Fruit fly (Drosophila melanogaster) whole organism, embryonic: Measurements from ENCODE around the gene MESR6.

Experiments used
- Ada2b ChIP-seq: fragments of 200-800 bp; sonication (Bioruptor generic); IDR thresholded peaks from 2 replicates; pipeline ENCODE4 v1.3.6; 2022; ENCODE audit warnings: missing biosample characterization, missing genetic modification characterization
- Adf1 ChIP-seq: fragments of 200-800 bp; sonication (Bioruptor generic); IDR thresholded peaks from 2 replicates; pipeline ENCODE4 v1.3.6; 2022; ENCODE audit warnings: missing biosample characterization, missing genetic modification characterization
- Asciz ChIP-seq: fragments of 200-800 bp; sonication (Bioruptor generic); optimal IDR thresholded peaks from 2 replicates; lab custom pipeline; 2017; ENCODE audit warnings: missing biosample characterization, mild to moderate bottlenecking, missing genetic modification characterization, missing genetic modification reagents
- CG10267 ChIP-seq: fragments of 200-800 bp; sonication (Bioruptor generic); optimal IDR thresholded peaks from 2 replicates; lab custom pipeline; 2018; ENCODE audit warnings: missing biosample characterization, mild to moderate bottlenecking, missing genetic modification characterization, moderate library complexity
- CG11398 ChIP-seq: fragments of 200-800 bp; sonication (Bioruptor generic); optimal IDR thresholded peaks from 2 replicates; lab custom pipeline; 2016; ENCODE audit warnings: missing biosample characterization, missing genetic modification characterization
- CG11695 ChIP-seq: fragments of 200-800 bp; sonication (Bioruptor generic); IDR thresholded peaks from 3 replicates; pipeline ENCODE4 v1.3.6; 2022; ENCODE audit warnings: missing biosample characterization, missing genetic modification characterization
- CG15514 ChIP-seq: fragments of 200-800 bp; sonication (Bioruptor generic); optimal IDR thresholded peaks from 3 replicates; lab custom pipeline; 2017; ENCODE audit warnings: missing biosample characterization, missing genetic modification characterization, mild to moderate bottlenecking, moderate library complexity, missing genetic modification reagents
- CG16815 ChIP-seq: fragments of 200-800 bp; sonication (Bioruptor generic); optimal IDR thresholded peaks from 3 replicates; lab custom pipeline; 2017; ENCODE audit warnings: missing biosample characterization, mild to moderate bottlenecking, missing genetic modification characterization
- CG18011 ChIP-seq: fragments of 200-800 bp; sonication (Bioruptor generic); optimal IDR thresholded peaks from 2 replicates; lab custom pipeline; 2017; ENCODE audit warnings: missing biosample characterization, missing genetic modification characterization, mild to moderate bottlenecking, moderate library complexity, missing genotype
- CG1832 ChIP-seq: fragments of 200-800 bp; sonication (Bioruptor generic); optimal IDR thresholded peaks from 2 replicates; lab custom pipeline; 2017; ENCODE audit warnings: missing biosample characterization, mild to moderate bottlenecking, missing genetic modification characterization, inconsistent platforms
- CG18619 ChIP-seq: fragments of 200-800 bp; sonication (Bioruptor generic); optimal IDR thresholded peaks from 3 replicates; lab custom pipeline; 2017; ENCODE audit warnings: missing biosample characterization, mild to moderate bottlenecking, missing genetic modification characterization
- CG3065 ChIP-seq: fragments of 200-800 bp; sonication (Bioruptor generic); optimal IDR thresholded peaks from 2 replicates; lab custom pipeline; 2016; ENCODE audit warnings: missing biosample characterization, missing genetic modification characterization
- CG3407 ChIP-seq: fragments of 200-800 bp; sonication (Bioruptor generic); optimal IDR thresholded peaks from 2 replicates; lab custom pipeline; 2018; ENCODE audit warnings: missing biosample characterization, mild to moderate bottlenecking, missing genetic modification characterization
- CG4730 ChIP-seq: fragments of 200-800 bp; sonication (Bioruptor generic); IDR thresholded peaks from 2 replicates; pipeline ENCODE4 v1.3.6; 2022; ENCODE audit warnings: missing biosample characterization, missing genetic modification characterization
- CG4820 ChIP-seq: fragments of 200-800 bp; sonication (Bioruptor generic); optimal IDR thresholded peaks from 3 replicates; lab custom pipeline; 2016; ENCODE audit warnings: missing biosample characterization, missing genetic modification characterization
- CG6689 ChIP-seq: fragments of 200-800 bp; sonication (Bioruptor generic); IDR thresholded peaks from 2 replicates; pipeline ENCODE4 v1.3.6; 2022; ENCODE audit warnings: missing biosample characterization, missing genetic modification characterization
- CkIIα-i1 ChIP-seq: fragments of 200-800 bp; sonication (Bioruptor generic); IDR thresholded peaks from 2 replicates; pipeline ENCODE4 v1.3.6; 2022; ENCODE audit warnings: missing biosample characterization, missing genetic modification characterization
- CoRest ChIP-seq: fragments of 200-800 bp; sonication (Bioruptor generic); optimal IDR thresholded peaks from 3 replicates; lab custom pipeline; 2018; ENCODE audit warnings: missing biosample characterization, mild to moderate bottlenecking, missing genetic modification characterization, moderate library complexity
- Dref ChIP-seq: fragments of 200-800 bp; sonication (Bioruptor generic); IDR thresholded peaks from 2 replicates; pipeline ENCODE4 v1.3.6; 2022; ENCODE audit warnings: missing biosample characterization, missing genetic modification characterization
- E2f1 ChIP-seq: fragments of 200-800 bp; sonication (Bioruptor generic); IDR thresholded peaks from 2 replicates; pipeline ENCODE4 v1.3.6; 2022; ENCODE audit warnings: missing biosample characterization, missing genetic modification characterization
- E2f2 ChIP-seq: fragments of 200-800 bp; sonication (Bioruptor generic); IDR thresholded peaks from 2 replicates; pipeline ENCODE4 v1.3.6; 2022; ENCODE audit warnings: missing biosample characterization, missing genetic modification characterization
- Hmr ChIP-seq: fragments of 200-800 bp; sonication (Bioruptor generic); optimal IDR thresholded peaks from 3 replicates; lab custom pipeline; 2017; ENCODE audit warnings: mild to moderate bottlenecking, missing biosample characterization, missing genetic modification reagents, missing genetic modification characterization
- PHDP ChIP-seq: fragments of 200-800 bp; sonication (Bioruptor generic); optimal IDR thresholded peaks from 3 replicates; lab custom pipeline; 2018; ENCODE audit warnings: missing biosample characterization, mild to moderate bottlenecking, missing genetic modification characterization, moderate library complexity
- Rfx ChIP-seq: fragments of 200-800 bp; sonication (Bioruptor generic); IDR thresholded peaks from 2 replicates; pipeline ENCODE4 v1.3.6; 2022; ENCODE audit warnings: missing biosample characterization, missing genetic modification characterization
- Sry-β ChIP-seq: fragments of 200-800 bp; sonication (Bioruptor generic); optimal IDR thresholded peaks from 2 replicates; lab custom pipeline; 2018; ENCODE audit warnings: missing biosample characterization, mild to moderate bottlenecking, missing genetic modification characterization, moderate library complexity
- Trl ChIP-seq, 3 experiments: fragments of >200 bp in 2 of 3; fragments of 200-800 bp in 1 of 3; sonication (Bioruptor generic) in 1 of 3; optimal IDR thresholded peaks; 2 replicates in 1 of 3; 3 replicates in 2 of 3; lab custom pipeline; 2016 to 2017; ENCODE audit warnings: missing biosample characterization in 1 of 3, missing genetic modification characterization in 1 of 3
- Xbp1 ChIP-seq: fragments of 200-800 bp; sonication (Bioruptor generic); optimal IDR thresholded peaks from 3 replicates; lab custom pipeline; 2016; ENCODE audit warnings: missing biosample characterization, mild to moderate bottlenecking, missing genetic modification characterization
- amos ChIP-seq: fragments of 200-800 bp; sonication (Bioruptor generic); IDR thresholded peaks from 2 replicates; pipeline ENCODE4 v1.3.6; 2022; ENCODE audit warnings: missing biosample characterization, missing genetic modification characterization; ENCODE audit not compliant: partially characterized antibody
- bcd ChIP-seq: fragments of 200-800 bp; sonication (Bioruptor generic); optimal IDR thresholded peaks from 2 replicates; lab custom pipeline; 2017; ENCODE audit warnings: missing biosample characterization, mild to moderate bottlenecking, missing genetic modification characterization
- cwo ChIP-seq: fragments of 200-800 bp; sonication (Bioruptor generic); optimal IDR thresholded peaks from 3 replicates; lab custom pipeline; 2017; ENCODE audit warnings: missing biosample characterization, missing genetic modification characterization, mild to moderate bottlenecking, moderate library complexity, missing genetic modification reagents
- dan ChIP-seq: fragments of 200-800 bp; sonication (Bioruptor generic); IDR thresholded peaks from 2 replicates; pipeline ENCODE4 v1.3.6; 2022; ENCODE audit warnings: missing biosample characterization, missing genetic modification characterization
- disco-r ChIP-seq: fragments of 200-800 bp; sonication (Bioruptor generic); optimal IDR thresholded peaks from 2 replicates; lab custom pipeline; 2016; ENCODE audit warnings: missing biosample characterization, missing genetic modification characterization
- fru ChIP-seq: fragments of >200 bp; optimal IDR thresholded peaks from 2 replicates; lab custom pipeline; 2017
- gcm ChIP-seq: fragments of 200-800 bp; sonication (Bioruptor generic); optimal IDR thresholded peaks from 2 replicates; lab custom pipeline; 2019; ENCODE audit warnings: missing biosample characterization, mild to moderate bottlenecking, missing genetic modification characterization, moderate library complexity
- ham ChIP-seq: fragments of 200-800 bp; sonication (Bioruptor generic); IDR thresholded peaks from 2 replicates; pipeline ENCODE4 v1.3.6; 2022; ENCODE audit warnings: missing biosample characterization, missing genetic modification characterization
- her ChIP-seq: fragments of 200-800 bp; sonication (Bioruptor generic); optimal IDR thresholded peaks from 2 replicates; lab custom pipeline; 2016; ENCODE audit warnings: missing biosample characterization, missing genetic modification characterization
- klu ChIP-seq: fragments of 200-800 bp; sonication (Bioruptor generic); IDR thresholded peaks from 2 replicates; pipeline ENCODE4 v1.3.6; 2022; ENCODE audit warnings: missing biosample characterization, missing genetic modification characterization
- lbe ChIP-seq: fragments of 200-800 bp; sonication (Bioruptor generic); optimal IDR thresholded peaks from 2 replicates; lab custom pipeline; 2016; ENCODE audit warnings: missing biosample characterization, mild to moderate bottlenecking, missing genetic modification characterization
- nerfin-1 ChIP-seq: fragments of 200-800 bp; sonication (Bioruptor generic); optimal IDR thresholded peaks from 3 replicates; lab custom pipeline; 2019; ENCODE audit warnings: missing biosample characterization, mild to moderate bottlenecking, missing genetic modification characterization, moderate library complexity
- nom ChIP-seq: fragments of 200-800 bp; sonication (Bioruptor generic); optimal IDR thresholded peaks from 2 replicates; lab custom pipeline; 2017; ENCODE audit warnings: missing biosample characterization, missing genetic modification characterization, mild to moderate bottlenecking, moderate library complexity, missing genetic modification reagents
- oc ChIP-seq: fragments of 200-800 bp; sonication (Bioruptor generic); optimal IDR thresholded peaks from 2 replicates; lab custom pipeline; 2018; ENCODE audit warnings: missing biosample characterization, mild to moderate bottlenecking, missing genetic modification characterization, moderate library complexity
- odd ChIP-seq: fragments of 200-800 bp; sonication (Bioruptor generic); optimal IDR thresholded peaks from 2 replicates; lab custom pipeline; 2017; ENCODE audit warnings: missing biosample characterization, mild to moderate bottlenecking, missing genetic modification characterization
- pnt ChIP-seq: fragments of 200-800 bp; sonication (Bioruptor generic); optimal IDR thresholded peaks from 3 replicates; lab custom pipeline; 2016; ENCODE audit warnings: missing biosample characterization, missing genetic modification characterization
- row ChIP-seq: fragments of 200-800 bp; sonication (Bioruptor generic); IDR thresholded peaks from 3 replicates; pipeline ENCODE4 v1.3.6; 2022; ENCODE audit warnings: missing biosample characterization, missing genetic modification characterization
- sd ChIP-seq: fragments of 200-800 bp; sonication (Bioruptor generic); optimal IDR thresholded peaks from 3 replicates; lab custom pipeline; 2018; ENCODE audit warnings: missing biosample characterization, mild to moderate bottlenecking, missing genetic modification characterization, moderate library complexity
- sens ChIP-seq: fragments of 200-800 bp; sonication (Bioruptor generic); peaks from one replicate; lab custom pipeline; 2016; ENCODE audit warnings: missing biosample characterization, missing genetic modification characterization
- sisA ChIP-seq: fragments of 200-800 bp; sonication (Bioruptor generic); IDR thresholded peaks from 2 replicates; pipeline ENCODE4 v1.3.6; 2022; ENCODE audit warnings: missing biosample characterization, missing genetic modification characterization
- stwl ChIP-seq: fragments of 200-800 bp; sonication (Bioruptor generic); optimal IDR thresholded peaks from 3 replicates; lab custom pipeline; 2018; ENCODE audit warnings: missing biosample characterization, mild to moderate bottlenecking, missing genetic modification characterization, moderate library complexity
- yki ChIP-seq: fragments of >200 bp; optimal IDR thresholded peaks from 3 replicates; lab custom pipeline; 2018

Gene MESR6

dm6 chr3L:19091423-19092124 is 896 bp upstream of the MESR6 start (continued):
- TF ChIP-seq Asciz (GFP tag; lab: Kevin White, UChicago) (no peak), oc (peak; percentile 84), Adf1 (peak; percentile 81), CG18011 (GFP tag; lab: Kevin White, UChicago) (peak; percentile 12), sd (tag; lab: Kevin White, UChicago) (peak; percentile 98), amos (GFP tag; lab: Robert Waterston, UW) (peak; percentile 27; the same call in 1 of the 2 replicates), Dref (GFP tag; lab: Robert Waterston, UW) (no peak), ham (GFP tag; lab: Robert Waterston, UW) (no peak), CG4730 (GFP tag; lab: Robert Waterston, UW) (no peak), nom (peak; percentile 57), cwo (GFP tag; lab: Kevin White, UChicago) (peak; percentile 81), klu (GFP tag; lab: Robert Waterston, UW) (peak; percentile 29; the same call in 1 of the 2 replicates)

DNA sequence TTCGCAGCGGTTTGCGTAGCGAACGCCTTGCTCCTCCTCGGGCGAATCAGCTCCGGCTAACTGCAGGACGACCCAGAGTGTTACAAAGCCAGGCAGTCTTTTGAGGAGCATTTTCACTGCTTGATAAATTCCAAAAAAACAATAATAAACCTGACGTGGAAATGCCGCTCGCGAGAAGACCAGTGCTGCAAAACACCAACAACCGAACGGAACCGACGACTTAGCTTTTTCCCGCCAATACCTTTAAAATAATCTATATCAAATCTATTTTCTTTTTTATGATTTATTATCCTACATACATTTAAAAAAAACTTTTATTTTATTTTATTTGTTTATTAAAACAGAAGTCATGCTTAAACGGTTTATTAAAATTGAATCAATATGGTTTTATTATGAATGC is 3.6 kb downstream of the MESR6 start, which contains the start of gene CNPYb:
Gene CNPYb, minus strand, starts transcription at position 186 of the 400 bp plus-strand sequence.
- TF ChIP-seq CG16815 (GFP tag; lab: Kevin White, UChicago) (no peak), Ada2b (GFP tag; lab: Robert Waterston, UW) (no peak), Hmr (GFP tag; lab: Kevin White, UChicago) (no peak), row (GFP tag; lab: Robert Waterston, UW) (peak; percentile 74), Rfx (GFP tag; lab: Robert Waterston, UW) (peak; percentile 15; the same call in 1 of the 2 replicates), CoRest (no peak), her (GFP tag; lab: Kevin White, UChicago) (no peak), Sry-β (GFP tag; lab: Kevin White, UChicago) (peak; percentile 90), CG18619 (GFP tag; lab: Kevin White, UChicago) (no peak), CG11398 (GFP tag; lab: Kevin White, UChicago) (no peak), CG11695 (GFP tag; lab: Robert Waterston, UW) (no peak), E2f2 (peak; percentile 32; the same call in 1 of the 2 replicates), CkIIα-i1 (GFP tag; lab: Robert Waterston, UW) (no peak), PHDP (tag; lab: Kevin White, UChicago) (peak; percentile 5), fru (lab: Kevin White, UChicago) (no peak), Xbp1 (peak; percentile 89), Trl (optimal IDR thresholded peaks at IDR 0.05; lab: Kevin White, UChicago) (no peak), Trl (GFP tag; optimal IDR thresholded peaks at IDR 0.05; lab: Kevin White, UChicago) (no peak), CG15514 (GFP tag; lab: Kevin White, UChicago) (peak; percentile 27), dan (GFP tag; lab: Robert Waterston, UW) (no peak), sens (GFP tag; lab: Kevin White, UChicago) (peak; percentile 33), pnt (GFP tag; lab: Kevin White, UChicago) (no peak), sisA (GFP tag; lab: Robert Waterston, UW) (no peak), disco-r (no peak), bcd (GFP tag; lab: Kevin White, UChicago) (no peak), CG3065 (GFP tag; lab: Kevin White, UChicago) (no peak), CG10267 (tag; lab: Kevin White, UChicago) (peak; percentile 87), yki (lab: Kevin White, UChicago) (no peak), gcm (GFP tag; lab: Kevin White, UChicago) (no peak), lbe (peak; percentile 4), CG1832 (GFP tag; lab: Kevin White, UChicago) (no peak), stwl (tag; lab: Kevin White, UChicago) (peak; percentile 0), CG4820 (no peak), E2f1 (GFP tag; lab: Robert Waterston, UW) (no peak), CG6689 (GFP tag; lab: Robert Waterston, UW) (no peak), odd (GFP tag; lab: Kevin White, UChicago) (no peak), CG3407 (GFP tag; lab: Kevin White, UChicago) (no peak), nerfin-1 (tag; lab: Kevin White, UChicago) (no peak)
